Fruit fly (Drosophila melanogaster): ENCODE measurements around the gene vig.

vig gene

DNA sequence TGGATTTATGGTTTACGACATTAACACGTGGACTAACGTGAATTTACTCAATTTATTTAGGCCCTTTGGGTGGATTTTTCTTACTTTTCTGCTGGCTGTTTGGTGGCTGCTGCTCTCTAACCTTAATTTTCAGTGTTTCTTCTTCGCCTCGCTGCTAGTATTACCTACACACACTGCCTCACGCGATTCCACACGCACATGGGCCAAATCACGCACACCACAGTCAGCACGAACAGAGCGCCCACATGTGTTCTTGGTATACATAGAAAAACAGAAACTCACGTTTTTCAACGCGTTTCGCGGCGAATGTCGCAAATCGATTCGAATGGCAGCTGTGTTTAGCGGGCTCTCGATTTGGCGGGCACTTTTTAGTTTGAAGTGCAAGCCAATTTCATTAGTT lies 2.3 kb downstream of the vig start (continued):
- TF ChIP-seq stwl (tag; optimal IDR thresholded peaks at IDR 0.05) (peak; percentile 82), dan (GFP tag; IDR thresholded peaks at IDR 0.05) (no peak), cwo (GFP tag; optimal IDR thresholded peaks at IDR 0.05) (peak; percentile 99), ab (GFP tag; optimal IDR thresholded peaks at IDR 0.05) (no peak), CG12155 (GFP tag; optimal IDR thresholded peaks at IDR 0.05) (peak; percentile 39), CG31224 (GFP tag; IDR thresholded peaks at IDR 0.05) (no peak), CG7786 (GFP tag; optimal IDR thresholded peaks at IDR 0.05) (no peak), CG9437 (GFP tag; optimal IDR thresholded peaks at IDR 0.05) (no peak), nom (GFP tag; optimal IDR thresholded peaks at IDR 0.05) (no peak), CG14441 (GFP tag; IDR thresholded peaks at IDR 0.05) (no peak), CG31365 (tag; optimal IDR thresholded peaks at IDR 0.05) (peak; percentile 14), HHEX (GFP tag; optimal IDR thresholded peaks at IDR 0.05) (peak; percentile 17), toy (GFP tag; IDR thresholded peaks at IDR 0.05) (no peak), CG11093 (GFP tag; IDR thresholded peaks at IDR 0.05) (no peak), CG18599 (GFP tag; optimal IDR thresholded peaks at IDR 0.05) (peak; percentile 58), kni (GFP tag; optimal IDR thresholded peaks at IDR 0.05) (peak; percentile 58), BEAF-32 (GFP tag; optimal IDR thresholded peaks at IDR 0.05) (peak; percentile 91), Pdp1 (GFP tag; optimal IDR thresholded peaks at IDR 0.05) (peak in 1 of 2 experiments; percentile 14), CG1603 (tag; optimal IDR thresholded peaks at IDR 0.05) (peak; percentile 92), Dll (GFP tag; IDR thresholded peaks at IDR 0.05; ENCODE audit: partially characterized antibody) (peak; percentile 85), pzg (GFP tag; optimal IDR thresholded peaks at IDR 0.05) (peak; percentile 99), crc (GFP tag; optimal IDR thresholded peaks at IDR 0.05) (no peak), vnd (GFP tag; IDR thresholded peaks at IDR 0.05; ENCODE audit: partially characterized antibody) (peak; percentile 48; the same call in 2 of the 3 replicates), CG6791 (GFP tag; IDR thresholded peaks at IDR 0.05; ENCODE audit: partially characterized antibody) (peak; percentile 81), zen (tag; optimal IDR thresholded peaks at IDR 0.05) (peak; percentile 47), da (GFP tag; optimal IDR thresholded peaks at IDR 0.05) (peak; percentile 44), B-H2 (GFP tag; optimal IDR thresholded peaks at IDR 0.05) (peak; percentile 84), H2.0 (GFP tag; IDR thresholded peaks at IDR 0.05) (0 out of 2 replicates have a peak, but pooled peaks have one; percentile 15), Trl (optimal IDR thresholded peaks at IDR 0.05) (no peak), Trl (GFP tag; optimal IDR thresholded peaks at IDR 0.05) (peak; percentile 9), Hr51 (GFP tag; optimal IDR thresholded peaks at IDR 0.05) (peak in 1 of 2 experiments; percentile 15), ato (GFP tag; IDR thresholded peaks at IDR 0.05; ENCODE audit: partially characterized antibody) (peak; percentile 78), Ets65A (GFP tag) (peak; percentile 92), Fer3 (tag; optimal IDR thresholded peaks at IDR 0.05) (peak; percentile 44), CG1233 (GFP tag; optimal IDR thresholded peaks at IDR 0.05) (peak; percentile 6), CG33557 (GFP tag; optimal IDR thresholded peaks at IDR 0.05) (peak; percentile 27), CG31441 (GFP tag; IDR thresholded peaks at IDR 0.05) (0 out of 2 replicates have a peak, but pooled peaks have one; percentile 26), CG30020 (tag; optimal IDR thresholded peaks at IDR 0.05) (peak; percentile 39), CG32767 (GFP tag; IDR thresholded peaks at IDR 0.05) (peak; percentile 100), row (GFP tag; IDR thresholded peaks at IDR 0.05) (peak; percentile 75), CG8478 (optimal IDR thresholded peaks at IDR 0.05) (peak; percentile 68), HmgZ (tag; optimal IDR thresholded peaks at IDR 0.05) (peak; percentile 97), Atf6 (GFP tag; IDR thresholded peaks at IDR 0.05) (0 out of 2 replicates have a peak, but pooled peaks have one; percentile 32), CG13296 (GFP tag; optimal IDR thresholded peaks at IDR 0.05) (peak; percentile 20), NFAT (GFP tag; IDR thresholded peaks at IDR 0.05) (no peak), Adf1 (GFP tag; IDR thresholded peaks at IDR 0.05) (peak; percentile 79), inv (GFP tag; IDR thresholded peaks at IDR 0.05; ENCODE audit: partially characterized antibody) (peak; percentile 78; the same call in 1 of the 2 replicates), Sin3A (optimal IDR thresholded peaks at IDR 0.05) (peak; percentile 40), chinmo (GFP tag; IDR thresholded peaks at IDR 0.05; ENCODE audit: partially characterized antibody) (peak; percentile 65; the same call in 2 of the 4 replicates), CG5953 (GFP tag; IDR thresholded peaks at IDR 0.05) (no peak)

Data from whole organism, embryonic.